Worm (Caenorhabditis elegans) whole organism, young adult: ENCODE data around the gene sre-35.

Source experiments
- B0019.2 ChIP-seq: fragments of 200-800 bp; sonication (Bioruptor generic); conservative IDR thresholded peaks from 2 replicates; pipeline ENCODE4 v1.3.6; 2022; ENCODE audit warnings: missing genetic modification reagents, missing genetic modification characterization, missing compliant biosample characterization
- C06A6.2 ChIP-seq: fragments of 200-800 bp; sonication (Bioruptor generic); conservative IDR thresholded peaks from 2 replicates; pipeline ENCODE4 v1.3.6; 2022; ENCODE audit warnings: missing genetic modification characterization, missing compliant biosample characterization
- F22D6.2 ChIP-seq: sonication (generic microtip); optimal IDR thresholded peaks from 2 replicates; lab custom pipeline; 2016; ENCODE audit warnings: mild to moderate bottlenecking, missing genetic modification characterization, missing compliant biosample characterization
- F23B12.7 ChIP-seq: sonication (generic microtip); optimal IDR thresholded peaks from 2 replicates; lab custom pipeline; 2017; ENCODE audit warnings: missing genetic modification characterization, mild to moderate bottlenecking, missing compliant biosample characterization, antibody characterized with exemption, moderate library complexity; ENCODE audit not compliant: insufficient read depth
- F49E8.2 ChIP-seq: sonication (generic microtip); optimal IDR thresholded peaks from 3 replicates; lab custom pipeline; 2017; ENCODE audit warnings: missing genetic modification characterization, mild to moderate bottlenecking, missing compliant biosample characterization, antibody characterized with exemption, moderate library complexity; ENCODE audit not compliant: insufficient read depth
- F52B5.7 ChIP-seq: sonication (generic microtip); optimal IDR thresholded peaks from 2 replicates; lab custom pipeline; 2016; ENCODE audit warnings: mild to moderate bottlenecking, missing genetic modification characterization, missing compliant biosample characterization
- K11D2.4 ChIP-seq: fragments of 200-800 bp; sonication (Bioruptor generic); IDR thresholded peaks from 2 replicates; pipeline ENCODE4 v1.3.6; 2022; ENCODE audit warnings: missing genetic modification reagents, missing genetic modification characterization, missing compliant biosample characterization
- K12H6.12 ChIP-seq: fragments of 200-800 bp; sonication (Bioruptor generic); optimal IDR thresholded peaks from 2 replicates; lab custom pipeline; 2018; ENCODE audit warnings: mild to moderate bottlenecking, missing genetic modification characterization, missing compliant biosample characterization
- T07F8.4 ChIP-seq: sonication (generic microtip); optimal IDR thresholded peaks from 2 replicates; lab custom pipeline; 2016; ENCODE audit warnings: mild to moderate bottlenecking, missing genetic modification characterization, moderate library complexity, missing compliant biosample characterization
- Y53F4B.3 ChIP-seq: fragments of 200-800 bp; sonication (Bioruptor generic); IDR thresholded peaks from 2 replicates; pipeline ENCODE4 v1.3.6; 2022; ENCODE audit warnings: missing genetic modification reagents, missing genetic modification characterization, missing compliant biosample characterization
- Y56A3A.18 ChIP-seq: fragments of 200-800 bp; sonication (Bioruptor generic); IDR thresholded peaks from 2 replicates; pipeline ENCODE4 v1.3.6; 2022; ENCODE audit warnings: missing genetic modification reagents, missing genetic modification characterization, missing compliant biosample characterization
- ZK185.1 ChIP-seq: sonication (generic microtip); optimal IDR thresholded peaks from 2 replicates; lab custom pipeline; 2016; ENCODE audit warnings: mild to moderate bottlenecking, missing genetic modification characterization, missing compliant biosample characterization; ENCODE audit not compliant: poor library complexity, severe bottlenecking
- akir-1 ChIP-seq: fragments of 200-800 bp; sonication (Bioruptor generic); optimal IDR thresholded peaks from 2 replicates; lab custom pipeline; 2018; ENCODE audit warnings: mild to moderate bottlenecking, missing genetic modification characterization, moderate library complexity, missing compliant biosample characterization
- aptf-3 ChIP-seq: fragments of 200-800 bp; sonication (Bioruptor generic); IDR thresholded peaks from 2 replicates; pipeline ENCODE4 v1.3.6; 2022; ENCODE audit warnings: missing genetic modification characterization, missing compliant biosample characterization
- atf-7 ChIP-seq: sonication (generic microtip); optimal IDR thresholded peaks from 2 replicates; lab custom pipeline; 2017; ENCODE audit warnings: mild to moderate bottlenecking, missing genetic modification characterization, missing compliant biosample characterization
- attf-3 ChIP-seq: fragments of 200-800 bp; sonication (Bioruptor generic); conservative IDR thresholded peaks from 2 replicates; pipeline ENCODE4 v1.3.6; 2022; ENCODE audit warnings: missing genetic modification reagents, missing genetic modification characterization, missing compliant biosample characterization
- bed-1 ChIP-seq: fragments of 200-800 bp; sonication (Bioruptor generic); IDR thresholded peaks from 2 replicates; pipeline ENCODE4 v1.3.6; 2022; ENCODE audit warnings: missing genetic modification reagents, missing genetic modification characterization, missing compliant biosample characterization
- ccch-3 ChIP-seq: fragments of 200-800 bp; sonication (Bioruptor generic); optimal IDR thresholded peaks from 2 replicates; lab custom pipeline; 2018; ENCODE audit warnings: mild to moderate bottlenecking, missing genetic modification characterization, missing compliant biosample characterization
- ceh-100 ChIP-seq: fragments of 200-800 bp; sonication (Bioruptor generic); IDR thresholded peaks from 2 replicates; pipeline ENCODE4 v1.3.6; 2022; ENCODE audit warnings: missing genetic modification reagents, missing genetic modification characterization, missing compliant biosample characterization
- ceh-27 ChIP-seq: fragments of 200-800 bp; sonication (Bioruptor generic); optimal IDR thresholded peaks from 2 replicates; lab custom pipeline; 2018; ENCODE audit warnings: mild to moderate bottlenecking, missing genetic modification characterization, moderate library complexity, missing compliant biosample characterization
- ceh-79 ChIP-seq: sonication (generic microtip); optimal IDR thresholded peaks from 2 replicates; lab custom pipeline; 2017; ENCODE audit warnings: mild to moderate bottlenecking, missing genetic modification characterization, missing compliant biosample characterization
- die-1 ChIP-seq: sonication (generic microtip); optimal IDR thresholded peaks from 2 replicates; lab custom pipeline; 2016; ENCODE audit warnings: missing genotype, mild to moderate bottlenecking, missing genetic modification characterization, missing compliant biosample characterization
- dox-1 ChIP-seq: fragments of 200-800 bp; sonication (Bioruptor generic); IDR thresholded peaks from 2 replicates; pipeline ENCODE4 v1.3.6; 2022; ENCODE audit warnings: missing genetic modification reagents, missing genetic modification characterization, missing compliant biosample characterization
- dpff-1 ChIP-seq: sonication (generic microtip); optimal IDR thresholded peaks from 2 replicates; lab custom pipeline; 2017; ENCODE audit warnings: mild to moderate bottlenecking, missing genetic modification characterization, missing compliant biosample characterization
- dpl-1 ChIP-seq: fragments of 150-350 bp; optimal IDR thresholded peaks from 2 replicates; lab custom pipeline; 2014; ENCODE audit warnings: missing biosample characterization, missing genetic modification reagents, missing genetic modification characterization
- egl-18 ChIP-seq: fragments of 200-800 bp; sonication (Bioruptor generic); IDR thresholded peaks from 2 replicates; pipeline ENCODE4 v1.3.6; 2022; ENCODE audit warnings: missing genetic modification reagents, missing genetic modification characterization, missing compliant biosample characterization
- egrh-3 ChIP-seq: fragments of 200-800 bp; sonication (Bioruptor generic); IDR thresholded peaks from 2 replicates; pipeline ENCODE4 v1.3.6; 2022; ENCODE audit warnings: missing genetic modification reagents, missing genetic modification characterization, missing compliant biosample characterization
- ets-4 ChIP-seq: fragments of 200-800 bp; sonication (Bioruptor generic); optimal IDR thresholded peaks from 2 replicates; lab custom pipeline; 2018; ENCODE audit warnings: mild to moderate bottlenecking, missing genetic modification characterization, missing compliant biosample characterization
- him-1 ChIP-seq: sonication (generic microtip); optimal IDR thresholded peaks from 2 replicates; lab custom pipeline; 2016; ENCODE audit warnings: missing genotype, missing genetic modification reagents, missing genetic modification characterization, missing compliant biosample characterization
- lag-1 ChIP-seq: fragments of 200-800 bp; sonication (Bioruptor generic); IDR thresholded peaks from 2 replicates; pipeline ENCODE4 v1.3.6; 2022; ENCODE audit warnings: missing genetic modification reagents, missing genetic modification characterization, missing compliant biosample characterization
- lin-40 ChIP-seq: sonication (generic microtip); optimal IDR thresholded peaks from 2 replicates; lab custom pipeline; 2016; ENCODE audit warnings: missing genetic modification characterization, mild to moderate bottlenecking, missing compliant biosample characterization, missing genotype, missing genetic modification reagents
- madf-3 ChIP-seq: fragments of 200-800 bp; sonication (Bioruptor generic); IDR thresholded peaks from 2 replicates; pipeline ENCODE4 v1.3.6; 2022; ENCODE audit warnings: missing genetic modification reagents, missing genetic modification characterization, missing compliant biosample characterization
- madf-8 ChIP-seq: fragments of 200-800 bp; sonication (Bioruptor generic); conservative IDR thresholded peaks from 2 replicates; pipeline ENCODE4 v1.3.6; 2022; ENCODE audit warnings: missing genetic modification reagents, missing genetic modification characterization, missing compliant biosample characterization
- mes-4 ChIP-seq: sonication (generic microtip); optimal IDR thresholded peaks from 2 replicates; lab custom pipeline; 2016; ENCODE audit warnings: missing genotype, missing genetic modification characterization, missing compliant biosample characterization
- mxl-1 ChIP-seq: sonication (generic microtip); optimal IDR thresholded peaks from 2 replicates; lab custom pipeline; 2016; ENCODE audit warnings: missing genetic modification characterization, missing compliant biosample characterization
- nfya-1 ChIP-seq: sonication (generic microtip); optimal IDR thresholded peaks from 2 replicates; lab custom pipeline; 2017; ENCODE audit warnings: antibody characterized with exemption, missing compliant biosample characterization, missing genetic modification characterization, borderline replicate concordance; ENCODE audit not compliant: insufficient read depth
- nhr-179 ChIP-seq: sonication (generic microtip); optimal IDR thresholded peaks from 2 replicates; lab custom pipeline; 2016; ENCODE audit warnings: mild to moderate bottlenecking, missing genetic modification characterization, missing compliant biosample characterization
- rec-8 ChIP-seq, 2 experiments: sonication (generic microtip); optimal IDR thresholded peaks; 2 replicates each; lab custom pipeline; 2016; ENCODE audit warnings: mild to moderate bottlenecking in 2 of 2, missing genetic modification characterization in 2 of 2, missing genetic modification reagents in 2 of 2, missing genotype in 2 of 2, missing biosample characterization in 1 of 2, missing compliant biosample characterization in 1 of 2, moderate library complexity in 1 of 2
- rpc-1 ChIP-seq, 2 experiments: fragments of 150-350 bp in 1 of 2; sonication (generic microtip) in 1 of 2; optimal IDR thresholded peaks; 2 replicates each; lab custom pipeline; 2014 to 2018; ENCODE audit warnings: missing biosample characterization in 1 of 2, missing genetic modification characterization in 1 of 2, missing genetic modification reagents in 1 of 2, missing genotype in 1 of 2
- sdz-38 ChIP-seq: sonication (generic microtip); optimal IDR thresholded peaks from 2 replicates; lab custom pipeline; 2016; ENCODE audit warnings: missing genotype, missing genetic modification characterization, missing compliant biosample characterization
- sea-2 ChIP-seq: fragments of 200-800 bp; sonication (Bioruptor generic); IDR thresholded peaks from 2 replicates; pipeline ENCODE4 v1.3.6; 2022; ENCODE audit warnings: missing genetic modification characterization, missing compliant biosample characterization
- tbp1 ChIP-seq: fragments of 200-800 bp; sonication (Bioruptor generic); optimal IDR thresholded peaks from 2 replicates; lab custom pipeline; 2018; ENCODE audit warnings: mild to moderate bottlenecking, missing genetic modification characterization, missing compliant biosample characterization
- tbx-9 ChIP-seq: sonication (generic microtip); optimal IDR thresholded peaks from 2 replicates; lab custom pipeline; 2016; ENCODE audit warnings: borderline replicate concordance, missing genetic modification characterization, inconsistent platforms, missing compliant biosample characterization
- tlf-1 ChIP-seq: fragments of 200-800 bp; sonication (Bioruptor generic); optimal IDR thresholded peaks from 2 replicates; lab custom pipeline; 2018; ENCODE audit warnings: mild to moderate bottlenecking, missing genetic modification characterization, missing compliant biosample characterization
- zfh-2 ChIP-seq: fragments of 200-800 bp; sonication (Bioruptor generic); conservative IDR thresholded peaks from 2 replicates; pipeline ENCODE4 v1.3.6; 2022; ENCODE audit warnings: missing genetic modification reagents, missing genetic modification characterization, missing compliant biosample characterization
- ztf-3 ChIP-seq: fragments of 200-800 bp; sonication (Bioruptor generic); optimal IDR thresholded peaks from 2 replicates; lab custom pipeline; 2018; ENCODE audit warnings: mild to moderate bottlenecking, missing genetic modification characterization, missing compliant biosample characterization
- ztf-6 ChIP-seq: fragments of 200-800 bp; sonication (Bioruptor generic); IDR thresholded peaks from 2 replicates; pipeline ENCODE4 v1.3.6; 2022; ENCODE audit warnings: missing genetic modification reagents, missing genetic modification characterization, missing compliant biosample characterization

sre-35 gene

ce11 chrII:12494556-12495131, 42.0 kb upstream of the sre-35 start, which contains the start of gene col-85 (continued):
- TF ChIP-seq F22D6.2 (tag; lab: Kevin White, UChicago) (peak; percentile 4), tbx-9 (tag; lab: Kevin White, UChicago) (no peak), him-1 (tag; lab: Kevin White, UChicago) (peak; percentile 89), B0019.2 (peak; percentile 75), ztf-3 (GFP tag; lab: Kevin White, UChicago) (peak; percentile 55), bed-1 (GFP tag; lab: Robert Waterston, UW) (0 out of 2 replicates have a peak, but pooled peaks have one; percentile 77), nfya-1 (tag; lab: Kevin White, UChicago) (no peak), T07F8.4 (tag; lab: Kevin White, UChicago) (peak; percentile 85), rec-8 (tag; optimal IDR thresholded peaks at IDR 0.05; lab: Kevin White, UChicago) (peak; percentile 76 to 91), K11D2.4 (GFP tag; lab: Robert Waterston, UW) (peak; percentile 70), ceh-79 (tag; lab: Kevin White, UChicago) (peak; percentile 23), K12H6.12 (tag; lab: Kevin White, UChicago) (peak; percentile 23), rpc-1 (optimal IDR thresholded peaks at IDR 0.05; lab: Kevin White, UChicago) (peak; percentile 97), rpc-1 (tag; optimal IDR thresholded peaks at IDR 0.05; lab: Kevin White, UChicago) (peak; percentile 93), F52B5.7 (peak; percentile 63), ets-4 (GFP tag; lab: Kevin White, UChicago) (no peak), mxl-1 (tag; lab: Kevin White, UChicago) (peak; percentile 88), aptf-3 (GFP tag; lab: Robert Waterston, UW) (no peak), ccch-3 (GFP tag; lab: Kevin White, UChicago) (peak; percentile 30), C06A6.2 (GFP tag; lab: Robert Waterston, UW) (0 out of 2 replicates have a peak, but pooled peaks have one; percentile 35), madf-3 (GFP tag; lab: Robert Waterston, UW) (peak; percentile 77; the same call in 1 of the 2 replicates), lin-40 (tag; lab: Kevin White, UChicago) (no peak), Y56A3A.18 (peak; percentile 56; the same call in 1 of the 2 replicates), F23B12.7 (tag; lab: Kevin White, UChicago) (peak; percentile 88), zfh-2 (GFP tag; lab: Robert Waterston, UW) (peak; percentile 17), egl-18 (GFP tag; lab: Robert Waterston, UW) (0 out of 2 replicates have a peak, but pooled peaks have one; percentile 50), Y53F4B.3 (GFP tag; lab: Robert Waterston, UW) (no peak; the same call in 1 of the 2 replicates), tlf-1 (GFP tag; lab: Kevin White, UChicago) (peak; percentile 57), dpff-1 (no peak), madf-8 (GFP tag; lab: Robert Waterston, UW) (no peak; the same call in 1 of the 2 replicates), ztf-6 (GFP tag; lab: Robert Waterston, UW) (peak; percentile 81), egrh-3 (GFP tag; lab: Robert Waterston, UW) (no peak), F49E8.2 (tag; lab: Kevin White, UChicago) (peak; percentile 68), sea-2 (GFP tag; lab: Robert Waterston, UW) (no peak), die-1 (tag; lab: Kevin White, UChicago) (peak; percentile 87), akir-1 (GFP tag; lab: Kevin White, UChicago) (no peak), ceh-27 (GFP tag; lab: Kevin White, UChicago) (peak; percentile 36), ceh-100 (GFP tag; lab: Robert Waterston, UW) (peak; percentile 78), lag-1 (GFP tag; lab: Robert Waterston, UW) (no peak), mes-4 (tag; lab: Kevin White, UChicago) (peak; percentile 45), tbp1 (GFP tag; lab: Kevin White, UChicago) (peak; percentile 95), sdz-38 (no peak), nhr-179 (peak; percentile 42), dpl-1 (peak; percentile 24), dox-1 (peak; percentile 95), attf-3 (GFP tag; lab: Robert Waterston, UW) (peak; percentile 77), atf-7 (tag; lab: Kevin White, UChicago) (peak; percentile 67), ZK185.1 (tag; lab: Kevin White, UChicago) (no peak)
